Worm (Caenorhabditis elegans) whole organism, late embryonic: ENCODE measurements around the gene gna-1.

ENCODE experiments used
- C08G9.2 ChIP-seq: sonication (generic microtip); optimal IDR thresholded peaks from 2 replicates; lab custom pipeline; 2016; ENCODE audit warnings: mild to moderate bottlenecking, missing genetic modification characterization, moderate library complexity, missing compliant biosample characterization
- C38D4.7 ChIP-seq: fragments of 200-800 bp; sonication (Bioruptor generic); optimal IDR thresholded peaks from 2 replicates; lab custom pipeline; 2018; ENCODE audit warnings: mild to moderate bottlenecking, missing genetic modification characterization, moderate library complexity, missing compliant biosample characterization
- T23F11.4 ChIP-seq: fragments of 200-800 bp; sonication (Bioruptor generic); optimal IDR thresholded peaks from 2 replicates; lab custom pipeline; 2018; ENCODE audit warnings: mild to moderate bottlenecking, missing genetic modification characterization, missing compliant biosample characterization
- Y22D7AL.16 ChIP-seq: sonication (generic microtip); optimal IDR thresholded peaks from 2 replicates; lab custom pipeline; 2016; ENCODE audit warnings: missing genetic modification characterization, missing compliant biosample characterization
- ahr-1 ChIP-seq: sonication (generic microtip); optimal IDR thresholded peaks from 2 replicates; lab custom pipeline; 2016; ENCODE audit warnings: missing genetic modification characterization, missing compliant biosample characterization
- ama-1 ChIP-seq: fragments of 150-350 bp; optimal IDR thresholded peaks from 2 replicates; lab custom pipeline; 2014
- ceh-14 ChIP-seq: sonication (generic microtip); optimal IDR thresholded peaks from 2 replicates; lab custom pipeline; 2016; ENCODE audit warnings: missing genotype, missing genetic modification characterization, missing compliant biosample characterization
- ceh-22 ChIP-seq: sonication (generic microtip); optimal IDR thresholded peaks from 2 replicates; lab custom pipeline; 2017; ENCODE audit warnings: missing biosample characterization, missing genetic modification characterization
- ceh-30 ChIP-seq: fragments of 150-350 bp; optimal IDR thresholded peaks from 2 replicates; lab custom pipeline; 2014; ENCODE audit warnings: missing biosample characterization, missing genetic modification characterization
- ceh-31 ChIP-seq: sonication (generic microtip); optimal IDR thresholded peaks from 2 replicates; lab custom pipeline; 2016; ENCODE audit warnings: missing genetic modification characterization, missing compliant biosample characterization
- ceh-45 ChIP-seq: fragments of 200-800 bp; sonication (Bioruptor generic); IDR thresholded peaks from 2 replicates; pipeline ENCODE4 v1.3.6; 2022; ENCODE audit warnings: missing genetic modification reagents, missing genetic modification characterization, missing compliant biosample characterization
- ceh-9 ChIP-seq: sonication (generic microtip); optimal IDR thresholded peaks from 2 replicates; lab custom pipeline; 2016; ENCODE audit warnings: mild to moderate bottlenecking, missing genetic modification characterization, inconsistent platforms, missing compliant biosample characterization
- dmd-4 ChIP-seq: sonication (generic microtip); optimal IDR thresholded peaks from 2 replicates; lab custom pipeline; 2016; ENCODE audit warnings: borderline replicate concordance, missing genetic modification characterization, missing compliant biosample characterization
- dve-1 ChIP-seq: sonication (generic microtip); optimal IDR thresholded peaks from 2 replicates; lab custom pipeline; 2017; ENCODE audit warnings: antibody characterized with exemption, mild to moderate bottlenecking, missing genetic modification characterization, missing compliant biosample characterization
- elt-4 ChIP-seq: sonication (generic microtip); optimal IDR thresholded peaks from 2 replicates; lab custom pipeline; 2016; ENCODE audit warnings: missing genetic modification characterization, missing compliant biosample characterization
- eyg-1 ChIP-seq: sonication (generic microtip); optimal IDR thresholded peaks from 2 replicates; lab custom pipeline; 2016; ENCODE audit warnings: missing genotype, missing genetic modification characterization, missing compliant biosample characterization
- fax-1 ChIP-seq: sonication (generic microtip); optimal IDR thresholded peaks from 2 replicates; lab custom pipeline; 2016; ENCODE audit warnings: missing genotype, missing genetic modification characterization, missing compliant biosample characterization
- fkh-10 ChIP-seq: fragments of 150-350 bp; optimal IDR thresholded peaks from 2 replicates; lab custom pipeline; 2014; ENCODE audit warnings: missing biosample characterization, missing genetic modification reagents, missing genetic modification characterization
- fkh-6 ChIP-seq: sonication (generic microtip); optimal IDR thresholded peaks from 2 replicates; lab custom pipeline; 2016; ENCODE audit warnings: missing genetic modification characterization, missing compliant biosample characterization
- hlh-15 ChIP-seq: sonication (generic microtip); optimal IDR thresholded peaks from 2 replicates; lab custom pipeline; 2016; ENCODE audit warnings: missing genetic modification characterization, missing compliant biosample characterization
- hlh-6 ChIP-seq: sonication (generic microtip); optimal IDR thresholded peaks from 2 replicates; lab custom pipeline; 2016; ENCODE audit warnings: missing genotype, missing genetic modification characterization, missing compliant biosample characterization
- hlh-8 ChIP-seq: sonication (generic microtip); optimal IDR thresholded peaks from 2 replicates; lab custom pipeline; 2016; ENCODE audit warnings: missing genotype, missing genetic modification characterization, missing compliant biosample characterization
- lim-6 ChIP-seq: sonication (generic microtip); optimal IDR thresholded peaks from 2 replicates; lab custom pipeline; 2016; ENCODE audit warnings: missing genetic modification characterization, missing compliant biosample characterization
- nhr-11 ChIP-seq: fragments of 150-350 bp; optimal IDR thresholded peaks from 2 replicates; lab custom pipeline; 2014; ENCODE audit warnings: missing biosample characterization, missing genetic modification characterization
- nhr-232 ChIP-seq: sonication (generic microtip); optimal IDR thresholded peaks from 2 replicates; lab custom pipeline; 2016; ENCODE audit warnings: missing genetic modification characterization, missing compliant biosample characterization
- pag-3 ChIP-seq: sonication (generic microtip); optimal IDR thresholded peaks from 2 replicates; lab custom pipeline; 2016; ENCODE audit warnings: missing compliant biosample characterization, missing genetic modification characterization, borderline replicate concordance
- pat-9 ChIP-seq: fragments of 200-800 bp; sonication (Bioruptor generic); optimal IDR thresholded peaks from 2 replicates; lab custom pipeline; 2018; ENCODE audit warnings: mild to moderate bottlenecking, missing genetic modification characterization, moderate library complexity, missing compliant biosample characterization
- pax-1 ChIP-seq: fragments of 150-350 bp; optimal IDR thresholded peaks from 2 replicates; lab custom pipeline; 2014; ENCODE audit warnings: missing biosample characterization, missing genetic modification characterization
- pha-2 ChIP-seq: sonication (generic microtip); optimal IDR thresholded peaks from 2 replicates; lab custom pipeline; 2017; ENCODE audit warnings: mild to moderate bottlenecking, missing genetic modification characterization, missing compliant biosample characterization
- pha-4 ChIP-seq: fragments of 150-350 bp; optimal IDR thresholded peaks from 2 replicates; lab custom pipeline; 2018; ENCODE audit warnings: missing biosample characterization, missing genetic modification reagents, missing genetic modification characterization
- pros-1 ChIP-seq: fragments of 150-350 bp; optimal IDR thresholded peaks from 2 replicates; lab custom pipeline; 2014; ENCODE audit warnings: missing biosample characterization, missing genetic modification reagents, missing genetic modification characterization
- sdc-2 ChIP-seq: sonication (generic microtip); optimal IDR thresholded peaks from 2 replicates; lab custom pipeline; 2016; ENCODE audit warnings: missing genotype, missing genetic modification characterization, missing compliant biosample characterization
- sox-2 ChIP-seq: fragments of 200-800 bp; sonication (Bioruptor generic); IDR thresholded peaks from 2 replicates; pipeline ENCODE4 v1.3.6; 2022; ENCODE audit warnings: missing genetic modification reagents, missing genetic modification characterization, missing compliant biosample characterization
- sox-4 ChIP-seq: sonication (generic microtip); optimal IDR thresholded peaks from 2 replicates; lab custom pipeline; 2017; ENCODE audit warnings: mild to moderate bottlenecking, missing genetic modification characterization, inconsistent platforms, missing compliant biosample characterization
- syd-9 ChIP-seq: sonication (generic microtip); optimal IDR thresholded peaks from 2 replicates; lab custom pipeline; 2016; ENCODE audit warnings: mild to moderate bottlenecking, missing genetic modification characterization, moderate library complexity, missing compliant biosample characterization
- unc-42 ChIP-seq: sonication (generic microtip); optimal IDR thresholded peaks from 2 replicates; lab custom pipeline; 2016; ENCODE audit warnings: missing genotype, missing genetic modification characterization, missing compliant biosample characterization
- unc-86 ChIP-seq: sonication (generic microtip); optimal IDR thresholded peaks from 2 replicates; lab custom pipeline; 2016; ENCODE audit warnings: missing genetic modification characterization, missing compliant biosample characterization

gna-1 gene

ce11 chrV:10323537-10323936 lies 3.6 kb upstream of the gna-1 start:
- no peak for TF ChIP-seq pros-1 (tag; lab: Kevin White, UChicago)
- TF ChIP-seq sdc-2 (tag; lab: Kevin White, UChicago): no peak
- TF ChIP-seq nhr-11 (tag; lab: Kevin White, UChicago): no peak
- no peak for TF ChIP-seq ceh-30 (tag; lab: Kevin White, UChicago)
- no peak for TF ChIP-seq fkh-6 (tag; lab: Kevin White, UChicago)
- TF ChIP-seq pat-9 (tag; lab: Kevin White, UChicago): no peak
- TF ChIP-seq unc-86 (tag; lab: Kevin White, UChicago): no peak
- TF ChIP-seq pag-3: no peak
- no peak for TF ChIP-seq eyg-1 (tag; lab: Kevin White, UChicago)
- no peak for TF ChIP-seq C08G9.2 (tag; lab: Kevin White, UChicago)
- no peak for TF ChIP-seq C38D4.7 (GFP tag; lab: Kevin White, UChicago)
- TF ChIP-seq fax-1 (tag; lab: Kevin White, UChicago): no peak
- TF ChIP-seq elt-4: no peak
- TF ChIP-seq sox-2 (GFP tag; lab: Robert Waterston, UW): no peak
- no peak for TF ChIP-seq pax-1 (tag; lab: Kevin White, UChicago)
- no peak for TF ChIP-seq syd-9 (tag; lab: Kevin White, UChicago)
- no peak for TF ChIP-seq T23F11.4 (GFP tag; lab: Kevin White, UChicago)
- no peak for TF ChIP-seq ahr-1 (tag; lab: Kevin White, UChicago)
- no peak for TF ChIP-seq nhr-232 (tag; lab: Kevin White, UChicago)
- TF ChIP-seq, all 69 proteins: peak for 0

DNA sequence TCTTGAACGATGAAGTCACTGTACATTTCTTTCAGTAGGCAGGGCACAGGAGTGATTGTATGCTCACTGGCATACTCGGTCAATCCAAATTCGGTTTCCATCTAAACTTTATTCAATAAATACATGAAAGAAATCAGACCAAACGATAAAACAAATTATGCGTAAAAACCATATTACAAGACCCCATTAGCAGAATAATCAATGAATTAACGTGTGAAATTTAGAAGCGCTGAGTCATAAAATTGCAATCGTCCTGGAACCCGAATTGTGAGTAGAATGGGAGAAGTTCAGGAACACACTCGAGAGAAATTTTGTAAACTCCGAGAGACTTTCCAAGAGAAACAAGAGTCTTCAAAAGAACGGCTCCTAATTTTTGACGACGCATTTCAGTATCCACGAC lies 517 bp downstream of the gna-1 start, which contains the start of gene B0024.11:
B0024.11 (minus strand) TSS at position 101 of the 400 bp plus-strand sequence.
- TF ChIP-seq pag-3 (no peak), dmd-4 (tag; lab: Kevin White, UChicago) (no peak), dve-1 (tag; lab: Kevin White, UChicago) (no peak), hlh-15 (tag; lab: Kevin White, UChicago) (no peak), fkh-10 (GFP tag; lab: Kevin White, UChicago) (no peak), pha-2 (tag; lab: Kevin White, UChicago) (no peak), ama-1 (lab: Kevin White, UChicago) (no peak), ceh-22 (tag; lab: Kevin White, UChicago) (no peak), hlh-8 (tag; lab: Kevin White, UChicago) (no peak), unc-42 (no peak), fax-1 (tag; lab: Kevin White, UChicago) (no peak)

- TF ChIP-seq ama-1 (lab: Kevin White, UChicago) (no peak), lim-6 (tag; lab: Kevin White, UChicago) (no peak), Y22D7AL.16 (no peak)
Observed at ce11 chrV:10317294-10317693, 2.7 kb downstream of the gna-1 start, which contains the start of gene asps-1. Gene asps-1 (minus strand): TSS chrV:10317394.

DNA sequence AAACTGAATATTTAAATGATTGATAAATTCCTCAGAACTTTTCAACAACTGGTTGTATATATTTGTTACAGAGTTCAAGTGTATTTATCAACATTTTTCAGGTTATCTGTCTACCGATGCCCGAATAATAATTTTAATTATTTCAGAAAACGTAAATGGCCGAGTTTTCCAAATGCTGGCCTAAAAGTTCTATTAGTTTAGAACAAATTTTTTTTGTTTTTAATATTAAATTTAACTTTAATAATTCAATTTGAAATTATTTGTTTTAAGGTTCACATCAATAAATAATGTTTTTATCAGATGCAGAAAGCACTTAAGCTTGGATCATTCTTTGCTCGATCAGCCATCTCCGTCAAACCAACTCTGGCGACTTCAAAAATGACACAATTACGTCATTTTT lies 5.6 kb downstream of the gna-1 start, which contains the start of gene trx-2:
trx-2 (plus strand) TSS at position 301 of the 400 bp plus-strand sequence.
- TF ChIP-seq hlh-6 (tag; lab: Kevin White, UChicago): no peak
- TF ChIP-seq sox-4: no peak
- TF ChIP-seq fkh-10 (GFP tag; lab: Kevin White, UChicago): no peak
- TF ChIP-seq syd-9 (tag; lab: Kevin White, UChicago): no peak
- no peak for TF ChIP-seq dmd-4 (tag; lab: Kevin White, UChicago)
- TF ChIP-seq ceh-22 (tag; lab: Kevin White, UChicago): no peak
- TF ChIP-seq ceh-31 (tag; lab: Kevin White, UChicago): no peak
- no peak for TF ChIP-seq ceh-14
- TF ChIP-seq eyg-1 (tag; lab: Kevin White, UChicago): no peak
- TF ChIP-seq pha-2 (tag; lab: Kevin White, UChicago): no peak
- no peak for TF ChIP-seq C08G9.2 (tag; lab: Kevin White, UChicago)
- no peak for TF ChIP-seq ceh-9
- no peak for TF ChIP-seq pros-1 (tag; lab: Kevin White, UChicago)
- TF ChIP-seq fax-1 (tag; lab: Kevin White, UChicago): no peak
- TF ChIP-seq pha-4 (tag; lab: Kevin White, UChicago): no peak
- TF ChIP-seq C38D4.7 (GFP tag; lab: Kevin White, UChicago): no peak
- no peak for TF ChIP-seq dve-1 (tag; lab: Kevin White, UChicago)
- no peak for TF ChIP-seq ahr-1 (tag; lab: Kevin White, UChicago)
- no peak for TF ChIP-seq ceh-45 (GFP tag; lab: Robert Waterston, UW)
- TF ChIP-seq, all 69 proteins: peak for 0
